Comparison of ENCODE assay signal across 5 fruit fly cellular contexts in genomic region chr3L:27279041-27279671, dm6.
TF ChIP-seq lines count a peak whose summit lies in the region.

Gene Dbp80 (plus strand): TSS chr3L:27279316.

- TF ChIP-seq CTCF in whole organism, embryonic (GFP tag; optimal IDR thresholded peaks at IDR 0.05; lab: Kevin White, UChicago), result no peak

TF ChIP-seq in whole organism, adult, 20 proteins besides CTCF, POLR2A, EP300 and RAD21:
- TF ChIP-seq CG33017 (tag; optimal IDR thresholded peaks at IDR 0.05; lab: Kevin White, UChicago) (no peak), CG5204 (GFP tag; optimal IDR thresholded peaks at IDR 0.05; lab: Kevin White, UChicago) (peak; percentile 32)

TF ChIP-seq in whole organism, embryonic, 481 proteins besides CTCF, POLR2A, EP300 and RAD21 (continues in another document):
- TF ChIP-seq Atf3 (GFP tag; optimal IDR thresholded peaks at IDR 0.05; lab: Kevin White, UChicago) (no peak), NK7.1 (GFP tag; optimal IDR thresholded peaks at IDR 0.05; lab: Kevin White, UChicago) (no peak), nau (GFP tag; optimal IDR thresholded peaks at IDR 0.05; lab: Kevin White, UChicago) (no peak), CG13287 (GFP tag; IDR thresholded peaks at IDR 0.05; lab: Robert Waterston, UW; ENCODE audit: partially characterized antibody) (no peak), CG9876 (GFP tag; optimal IDR thresholded peaks at IDR 0.05; lab: Kevin White, UChicago) (no peak), BtbVII (GFP tag; optimal IDR thresholded peaks at IDR 0.05; lab: Kevin White, UChicago) (no peak), Atf-2 (GFP tag; optimal IDR thresholded peaks at IDR 0.05; lab: Kevin White, UChicago) (no peak), CG18764 (GFP tag; optimal IDR thresholded peaks at IDR 0.05; lab: Kevin White, UChicago) (peak; percentile 31), HLH4C (GFP tag; IDR thresholded peaks at IDR 0.05; lab: Robert Waterston, UW; ENCODE audit: partially characterized antibody) (no peak), dysf (GFP tag; IDR thresholded peaks at IDR 0.05; lab: Robert Waterston, UW) (no peak), tx (GFP tag; optimal IDR thresholded peaks at IDR 0.05; lab: Kevin White, UChicago) (no peak), Ptx1 (GFP tag; IDR thresholded peaks at IDR 0.05; lab: Robert Waterston, UW) (no peak), CoRest (tag; optimal IDR thresholded peaks at IDR 0.05; lab: Kevin White, UChicago) (peak; percentile 47), Tbp (GFP tag; optimal IDR thresholded peaks at IDR 0.05; lab: Kevin White, UChicago) (no peak), CG14441 (GFP tag; IDR thresholded peaks at IDR 0.05; lab: Robert Waterston, UW) (no peak), CG11456 (GFP tag; IDR thresholded peaks at IDR 0.05; lab: Robert Waterston, UW) (no peak), pfk (GFP tag; optimal IDR thresholded peaks at IDR 0.05; lab: Kevin White, UChicago) (peak; percentile 63), CG34224 (GFP tag; IDR thresholded peaks at IDR 0.05; lab: Robert Waterston, UW; ENCODE audit: partially characterized antibody) (no peak), CG4707 (GFP tag; optimal IDR thresholded peaks at IDR 0.05; lab: Kevin White, UChicago) (no peak), Vsx1 (GFP tag; optimal IDR thresholded peaks at IDR 0.05; lab: Kevin White, UChicago) (no peak), Max (GFP tag; optimal IDR thresholded peaks at IDR 0.05; lab: Kevin White, UChicago) (no peak), Side (GFP tag; optimal IDR thresholded peaks at IDR 0.05; lab: Kevin White, UChicago) (no peak), vnd (GFP tag; IDR thresholded peaks at IDR 0.05; lab: Robert Waterston, UW; ENCODE audit: partially characterized antibody) (no peak)

TF ChIP-seq in whole organism, prepupa, 60 proteins besides CTCF, POLR2A, EP300 and RAD21:
- no peak for TF ChIP-seq CG6163 (GFP tag; IDR thresholded peaks at IDR 0.05; lab: Robert Waterston, UW)
- TF ChIP-seq svp (GFP tag; lab: Kevin White, UChicago), result peak; percentile 70
- no peak for TF ChIP-seq vri (GFP tag; optimal IDR thresholded peaks at IDR 0.05; lab: Kevin White, UChicago)
- no peak for TF ChIP-seq CG11762 (GFP tag; optimal IDR thresholded peaks at IDR 0.05; lab: Kevin White, UChicago; ENCODE audit: insufficient read depth)
- TF ChIP-seq CG9139 (GFP tag; optimal IDR thresholded peaks at IDR 0.05; lab: Kevin White, UChicago), result no peak
- no peak for TF ChIP-seq Smox (GFP tag; optimal IDR thresholded peaks at IDR 0.05; lab: Kevin White, UChicago)
- TF ChIP-seq fkh (GFP tag; optimal IDR thresholded peaks at IDR 0.05; lab: Kevin White, UChicago), result no peak
- no peak for TF ChIP-seq CG6808 (GFP tag; optimal IDR thresholded peaks at IDR 0.05; lab: Kevin White, UChicago)
- peak; percentile 17 for TF ChIP-seq pdm3 (GFP tag; optimal IDR thresholded peaks at IDR 0.05; lab: Kevin White, UChicago)
- no peak for TF ChIP-seq fd85E (GFP tag; optimal IDR thresholded peaks at IDR 0.05; lab: Kevin White, UChicago)
- TF ChIP-seq salr (GFP tag; optimal IDR thresholded peaks at IDR 0.05; lab: Kevin White, UChicago), result no peak
- TF ChIP-seq Blimp-1 (GFP tag; optimal IDR thresholded peaks at IDR 0.05; lab: Kevin White, UChicago), result no peak
- TF ChIP-seq CG1621 (tag; optimal IDR thresholded peaks at IDR 0.05; lab: Kevin White, UChicago), result no peak
- no peak for TF ChIP-seq Sox102F (GFP tag; optimal IDR thresholded peaks at IDR 0.05; lab: Kevin White, UChicago)
- no peak for TF ChIP-seq lz (GFP tag; optimal IDR thresholded peaks at IDR 0.05; lab: Kevin White, UChicago)
- peak; percentile 19 for TF ChIP-seq Hr39 (GFP tag; optimal IDR thresholded peaks at IDR 0.05; lab: Kevin White, UChicago)
- no peak for TF ChIP-seq CG8319 (GFP tag; optimal IDR thresholded peaks at IDR 0.05; lab: Kevin White, UChicago)
- TF ChIP-seq OdsH (GFP tag; optimal IDR thresholded peaks at IDR 0.05; lab: Kevin White, UChicago), result peak; percentile 13
- no peak for TF ChIP-seq CG7368 (GFP tag; optimal IDR thresholded peaks at IDR 0.05; lab: Kevin White, UChicago)
- TF ChIP-seq CG3919 (GFP tag; optimal IDR thresholded peaks at IDR 0.05; lab: Kevin White, UChicago), result no peak
- peak; percentile 30 for TF ChIP-seq CG31627 (GFP tag; optimal IDR thresholded peaks at IDR 0.05; lab: Kevin White, UChicago)
- TF ChIP-seq ss (GFP tag; optimal IDR thresholded peaks at IDR 0.05; lab: Kevin White, UChicago), result no peak

TF ChIP-seq in whole organism, pupa, 21 proteins besides CTCF, POLR2A, EP300 and RAD21:
- TF ChIP-seq rn (GFP tag; IDR thresholded peaks at IDR 0.05; lab: Robert Waterston, UW), result no peak
- peak; percentile 35 for TF ChIP-seq CG34367 (tag; optimal IDR thresholded peaks at IDR 0.05; lab: Kevin White, UChicago)
- no peak for TF ChIP-seq CG13204 (GFP tag; optimal IDR thresholded peaks at IDR 0.05; lab: Kevin White, UChicago)
- peak; percentile 20 for TF ChIP-seq Snoo (tag; optimal IDR thresholded peaks at IDR 0.05; lab: Kevin White, UChicago)
- no peak for TF ChIP-seq CG10348 (GFP tag; IDR thresholded peaks at IDR 0.05; lab: Robert Waterston, UW)
- TF ChIP-seq CG14655 (GFP tag; optimal IDR thresholded peaks at IDR 0.05; lab: Kevin White, UChicago), result peak; percentile 34
- no peak for TF ChIP-seq CG9948 (tag; optimal IDR thresholded peaks at IDR 0.05; lab: Kevin White, UChicago)

TF ChIP-seq in whole organism, wandering third instar larva, 38 proteins besides CTCF, POLR2A, EP300 and RAD21:
- TF ChIP-seq Hr78 (GFP tag; optimal IDR thresholded peaks at IDR 0.05; lab: Kevin White, UChicago) (peak; percentile 66), woc (GFP tag; optimal IDR thresholded peaks at IDR 0.05; lab: Kevin White, UChicago) (peak; percentile 22), N (GFP tag; optimal IDR thresholded peaks at IDR 0.05; lab: Kevin White, UChicago) (peak; percentile 87), Vsx2 (GFP tag; optimal IDR thresholded peaks at IDR 0.05; lab: Kevin White, UChicago; ENCODE audit: partially characterized antibody) (no peak), Myc (optimal IDR thresholded peaks at IDR 0.05; lab: Kevin White, UChicago) (no peak)
TF ChIP-seq in whole organism, wandering third instar larva: peak in this region for 3.
